Worm (Caenorhabditis elegans) whole organism, L4 larva: Measurements from ENCODE around the gene C05E7.3.

ENCODE experiments used
- F49E8.2 ChIP-seq: sonication (generic microtip); optimal IDR thresholded peaks from 2 replicates; lab custom pipeline; 2016; ENCODE audit warnings: missing compliant biosample characterization, mild to moderate bottlenecking, missing genetic modification characterization, borderline replicate concordance
- Y48G9A.11 ChIP-seq: fragments of 200-800 bp; sonication (Bioruptor generic); IDR thresholded peaks from 2 replicates; pipeline ENCODE4 v1.3.6; 2022; ENCODE audit warnings: missing genetic modification reagents, missing genetic modification characterization, missing compliant biosample characterization
- Y5F2A.4 ChIP-seq: fragments of 200-800 bp; sonication (Bioruptor generic); optimal IDR thresholded peaks from 2 replicates; lab custom pipeline; 2018; ENCODE audit warnings: mild to moderate bottlenecking, missing genetic modification characterization, missing compliant biosample characterization
- aha-1 ChIP-seq: fragments of 150-350 bp; peaks from one replicate; lab custom pipeline; 2014; ENCODE audit warnings: missing biosample characterization, missing genetic modification characterization
- aly-2 ChIP-seq: sonication (generic microtip); optimal IDR thresholded peaks from 2 replicates; lab custom pipeline; 2018; ENCODE audit warnings: missing biosample characterization, missing genetic modification characterization
- arid-1 ChIP-seq: fragments of 200-800 bp; sonication (Bioruptor generic); conservative IDR thresholded peaks from 2 replicates; pipeline ENCODE4 v1.3.6; 2022; ENCODE audit warnings: missing genetic modification reagents, missing genetic modification characterization, missing compliant biosample characterization
- ceh-32 ChIP-seq: sonication (generic microtip); optimal IDR thresholded peaks from 2 replicates; lab custom pipeline; 2016; ENCODE audit warnings: mild to moderate bottlenecking, missing genetic modification characterization, missing compliant biosample characterization; ENCODE audit not compliant: poor library complexity
- ceh-82 ChIP-seq: sonication (generic microtip); optimal IDR thresholded peaks from 2 replicates; lab custom pipeline; 2017; ENCODE audit warnings: missing biosample characterization, missing genetic modification characterization
- egl-27 ChIP-seq: sonication (generic microtip); optimal IDR thresholded peaks from 3 replicates; lab custom pipeline; 2017; ENCODE audit warnings: missing biosample characterization, missing genetic modification reagents, missing genetic modification characterization
- gei-8 ChIP-seq: fragments of 200-800 bp; sonication (Bioruptor generic); optimal IDR thresholded peaks from 2 replicates; lab custom pipeline; 2018; ENCODE audit warnings: mild to moderate bottlenecking, missing genetic modification characterization, missing compliant biosample characterization
- hif-1 ChIP-seq, 2 experiments: sonication (generic microtip); optimal IDR thresholded peaks; 2 replicates each; lab custom pipeline; 2016 to 2017; ENCODE audit warnings: missing compliant biosample characterization in 2 of 2, missing genetic modification characterization in 2 of 2, missing genetic modification reagents in 2 of 2, missing genotype in 2 of 2, mild to moderate bottlenecking in 1 of 2
- hmg-1.1 ChIP-seq: fragments of 200-800 bp; sonication (Bioruptor generic); IDR thresholded peaks from 2 replicates; pipeline ENCODE4 v1.3.6; 2022; ENCODE audit warnings: missing genetic modification reagents, missing genetic modification characterization, missing compliant biosample characterization
- lin-15B ChIP-seq: fragments of 150-350 bp; sonication (generic microtip); optimal IDR thresholded peaks from 3 replicates; lab custom pipeline; 2014; ENCODE audit warnings: missing biosample characterization, missing genetic modification characterization
- lsy-2 ChIP-seq, 2 experiments: fragments of 150-350 bp in 1 of 2; sonication (generic microtip) in 1 of 2; optimal IDR thresholded peaks; 2 replicates each; lab custom pipeline; 2014 to 2017; ENCODE audit warnings: missing biosample characterization in 2 of 2, missing genetic modification characterization in 2 of 2
- mdl-1 ChIP-seq, 2 experiments: fragments of 150-350 bp in 1 of 2; sonication (generic microtip) in 1 of 2; optimal IDR thresholded peaks; 2 replicates each; lab custom pipeline; 2014 to 2017; ENCODE audit warnings: missing biosample characterization in 2 of 2, missing genetic modification characterization in 2 of 2
- mdt-29 ChIP-seq: fragments of 200-800 bp; sonication (Bioruptor generic); IDR thresholded peaks from 2 replicates; pipeline ENCODE4 v1.3.6; 2022; ENCODE audit warnings: missing genetic modification reagents, missing genetic modification characterization, missing compliant biosample characterization
- mes-2 ChIP-seq: sonication (generic microtip); optimal IDR thresholded peaks from 2 replicates; lab custom pipeline; 2016; ENCODE audit warnings: missing genotype, mild to moderate bottlenecking, missing genetic modification characterization, missing compliant biosample characterization; ENCODE audit not compliant: poor library complexity, severe bottlenecking
- mxl-2 ChIP-seq: fragments of 200-800 bp; sonication (Bioruptor generic); conservative IDR thresholded peaks from 2 replicates; pipeline ENCODE4 v1.3.6; 2022; ENCODE audit warnings: missing genetic modification reagents, missing genetic modification characterization, missing compliant biosample characterization
- nhr-10 ChIP-seq: fragments of 150-350 bp; optimal IDR thresholded peaks from 2 replicates; lab custom pipeline; 2014; ENCODE audit warnings: missing biosample characterization, missing genetic modification characterization
- nhr-11 ChIP-seq: fragments of 150-350 bp; optimal IDR thresholded peaks from 2 replicates; lab custom pipeline; 2014; ENCODE audit warnings: missing biosample characterization, missing genetic modification characterization
- nhr-25 ChIP-seq: sonication (generic microtip); optimal IDR thresholded peaks from 2 replicates; lab custom pipeline; 2017; ENCODE audit warnings: missing genetic modification characterization, mild to moderate bottlenecking, missing compliant biosample characterization, antibody characterized with exemption, moderate library complexity, borderline replicate concordance; ENCODE audit not compliant: insufficient read depth
- nhr-28 ChIP-seq: fragments of 150-350 bp; optimal IDR thresholded peaks from 2 replicates; lab custom pipeline; 2014; ENCODE audit warnings: missing biosample characterization, missing genetic modification characterization
- nhr-41 ChIP-seq: fragments of 200-800 bp; sonication (Bioruptor generic); IDR thresholded peaks from 2 replicates; pipeline ENCODE4 v1.3.6; 2022; ENCODE audit warnings: missing genetic modification reagents, missing genetic modification characterization, missing compliant biosample characterization
- nhr-42 ChIP-seq: fragments of 200-800 bp; sonication (Bioruptor generic); IDR thresholded peaks from 2 replicates; pipeline ENCODE4 v1.3.6; 2022; ENCODE audit warnings: missing genetic modification characterization, missing compliant biosample characterization
- nhr-48 ChIP-seq: sonication (generic microtip); optimal IDR thresholded peaks from 2 replicates; lab custom pipeline; 2016; ENCODE audit warnings: mild to moderate bottlenecking, missing genetic modification characterization, missing compliant biosample characterization
- nhr-76 ChIP-seq: fragments of 150-350 bp; optimal IDR thresholded peaks from 2 replicates; lab custom pipeline; 2014; ENCODE audit warnings: missing biosample characterization, missing genetic modification characterization
- pqm-1 ChIP-seq: sonication (generic microtip); optimal IDR thresholded peaks from 2 replicates; lab custom pipeline; 2017; ENCODE audit warnings: missing biosample characterization, missing genetic modification characterization
- saeg-2 ChIP-seq: fragments of 200-800 bp; sonication (Bioruptor generic); IDR thresholded peaks from 2 replicates; pipeline ENCODE4 v1.3.6; 2022; ENCODE audit warnings: missing genetic modification reagents, missing genetic modification characterization, missing compliant biosample characterization
- snpc-1.2 ChIP-seq: fragments of 200-800 bp; sonication (Bioruptor generic); IDR thresholded peaks from 2 replicates; pipeline ENCODE4 v1.3.6; 2022; ENCODE audit warnings: missing genetic modification reagents, missing genetic modification characterization, missing compliant biosample characterization
- spr-1 ChIP-seq: sonication (generic microtip); optimal IDR thresholded peaks from 2 replicates; lab custom pipeline; 2016; ENCODE audit warnings: mild to moderate bottlenecking, missing genetic modification characterization, missing compliant biosample characterization
- unc-130 ChIP-seq: sonication (generic microtip); optimal IDR thresholded peaks from 2 replicates; lab custom pipeline; 2016; ENCODE audit warnings: missing genetic modification reagents, missing genetic modification characterization, missing compliant biosample characterization
- unc-62 ChIP-seq, 3 experiments: fragments of 150-350 bp in 1 of 3; sonication (generic microtip); optimal IDR thresholded peaks in 2 of 3; peaks in 1 of 3; 1 replicate in 1 of 3; 2 replicates in 2 of 3; lab custom pipeline; 2014 to 2017; ENCODE audit warnings: missing biosample characterization in 3 of 3, missing genetic modification characterization in 3 of 3, missing genetic modification reagents in 3 of 3, missing genotype in 1 of 3
- vab-7 ChIP-seq: fragments of 200-800 bp; sonication (Bioruptor generic); IDR thresholded peaks from 2 replicates; pipeline ENCODE4 v1.3.6; 2022; ENCODE audit warnings: missing genetic modification reagents, missing genetic modification characterization, missing compliant biosample characterization
- zfp-3 ChIP-seq: fragments of 200-800 bp; sonication (Bioruptor generic); conservative IDR thresholded peaks from 2 replicates; pipeline ENCODE4 v1.3.6; 2022; ENCODE audit warnings: missing genetic modification reagents, missing genetic modification characterization, missing compliant biosample characterization
- zip-11 ChIP-seq: fragments of 200-800 bp; sonication (Bioruptor generic); IDR thresholded peaks from 2 replicates; pipeline ENCODE4 v1.3.6; 2022; ENCODE audit warnings: missing genetic modification characterization, missing compliant biosample characterization
- ztf-11 ChIP-seq: fragments of 150-350 bp; optimal IDR thresholded peaks from 2 replicates; lab custom pipeline; 2014; ENCODE audit warnings: missing biosample characterization, missing genetic modification characterization
- ztf-7 ChIP-seq: fragments of 150-350 bp; optimal IDR thresholded peaks from 2 replicates; lab custom pipeline; 2014; ENCODE audit warnings: missing biosample characterization, missing genetic modification characterization

Gene C05E7.3

DNA sequence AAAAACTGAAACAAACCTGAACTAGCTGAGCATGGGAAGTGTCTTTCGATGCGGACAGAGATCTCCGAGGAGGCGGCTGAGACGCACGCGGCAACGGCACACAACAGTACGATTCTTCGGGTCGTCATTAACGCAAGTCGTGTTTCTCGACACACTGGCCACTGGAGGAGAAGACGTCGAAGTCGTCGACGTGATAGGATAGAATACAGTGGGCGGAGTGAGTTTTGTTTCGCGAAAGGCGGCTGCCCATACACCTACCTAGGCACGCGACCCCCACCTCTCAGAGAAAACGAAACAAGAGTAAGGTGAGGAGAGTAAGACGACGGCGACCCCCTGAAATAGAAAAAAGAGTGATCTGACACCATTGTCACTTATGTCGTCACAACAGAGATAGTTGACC lies 11.7 kb downstream of the C05E7.3 start, which contains the start of gene gmap-1 (continued):
- TF ChIP-seq nhr-10 (tag; lab: Kevin White, UChicago) (no peak), hif-1 (tag; optimal IDR thresholded peaks at IDR 0.05; lab: Kevin White, UChicago) (no peak), snpc-1.2 (no peak), nhr-48 (no peak), unc-130 (GFP tag; lab: Kevin White, UChicago) (no peak), nhr-76 (tag; lab: Kevin White, UChicago) (no peak), nhr-28 (tag; lab: Kevin White, UChicago) (no peak), nhr-11 (tag; lab: Kevin White, UChicago) (no peak), spr-1 (tag; lab: Kevin White, UChicago) (no peak), vab-7 (GFP tag; lab: Robert Waterston, UW) (no peak), aha-1 (tag; lab: Kevin White, UChicago) (peak; percentile 79), egl-27 (tag; lab: Kevin White, UChicago) (no peak), Y48G9A.11 (GFP tag; lab: Robert Waterston, UW) (no peak), gei-8 (GFP tag; lab: Kevin White, UChicago) (no peak), ceh-32 (no peak), F49E8.2 (tag; lab: Kevin White, UChicago) (no peak), mdl-1 (tag; optimal IDR thresholded peaks at IDR 0.05; lab: Kevin White, UChicago) (peak; percentile 20 to 45), arid-1 (GFP tag; lab: Robert Waterston, UW) (no peak), saeg-2 (no peak), ztf-7 (tag; lab: Kevin White, UChicago) (no peak), hmg-1.1 (GFP tag; lab: Robert Waterston, UW) (no peak)

- no peak for TF ChIP-seq ceh-82 (tag; lab: Kevin White, UChicago)
- no peak for TF ChIP-seq zip-11 (GFP tag; lab: Robert Waterston, UW)
- no peak for TF ChIP-seq aly-2 (tag; lab: Kevin White, UChicago)
- TF ChIP-seq lsy-2 (tag; optimal IDR thresholded peaks at IDR 0.05; lab: Kevin White, UChicago), result no peak
- no peak for TF ChIP-seq Y5F2A.4 (GFP tag; lab: Kevin White, UChicago)
- no peak for TF ChIP-seq zfp-3 (GFP tag; lab: Robert Waterston, UW)
- TF ChIP-seq unc-62 (GFP tag; optimal IDR thresholded peaks at IDR 0.05 in 1 of 2; lab: Kevin White, UChicago), result no peak
- TF ChIP-seq unc-62 (tag; optimal IDR thresholded peaks at IDR 0.05; lab: Kevin White, UChicago), result no peak
- no peak for TF ChIP-seq nhr-41 (GFP tag; lab: Robert Waterston, UW)
- TF ChIP-seq mes-2 (tag; lab: Kevin White, UChicago), result no peak
- TF ChIP-seq ztf-11 (tag; lab: Kevin White, UChicago), result no peak
- TF ChIP-seq snpc-1.2, result no peak
- TF ChIP-seq lin-15B, result no peak
- TF ChIP-seq nhr-42 (GFP tag; lab: Robert Waterston, UW), result no peak
- TF ChIP-seq nhr-25 (tag; lab: Kevin White, UChicago), result no peak
- no peak for TF ChIP-seq arid-1 (GFP tag; lab: Robert Waterston, UW)
- no peak for TF ChIP-seq mdt-29 (GFP tag; lab: Robert Waterston, UW)
- TF ChIP-seq nhr-48, result no peak
These were observed 16.5 kb downstream of the C05E7.3 start, which contains the start of gene C34E7.3 for ce11 chrX:12929961-12930360. TSS of gene C34E7.3 (plus strand) at chrX:12930261.

DNA sequence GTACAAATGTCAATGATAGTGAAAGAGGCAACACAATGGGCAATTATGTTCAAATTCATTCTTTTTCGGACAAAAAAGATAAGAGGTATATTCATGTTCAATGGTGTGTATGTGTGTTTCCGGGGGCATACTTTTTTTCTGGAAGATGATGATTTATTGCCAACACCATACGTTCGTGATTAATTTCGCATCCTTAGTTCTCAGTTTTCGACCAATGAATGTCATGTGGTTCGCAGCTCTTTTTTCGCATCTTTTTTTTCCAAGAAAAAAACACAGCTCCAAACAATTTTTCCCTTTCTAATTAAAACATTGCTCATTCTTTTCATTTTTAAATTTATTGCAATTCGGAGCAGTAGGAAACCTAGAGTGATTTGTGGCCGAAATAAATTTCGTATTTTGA lies 17.7 kb downstream of the C05E7.3 start:
- TF ChIP-seq nhr-28 (tag; lab: Kevin White, UChicago) (peak; percentile 36), pqm-1 (tag; lab: Kevin White, UChicago) (peak; percentile 44), mxl-2 (no peak)
